Worm (Caenorhabditis elegans): ENCODE data around the gene nkat-1.

nkat-1 gene

DNA sequence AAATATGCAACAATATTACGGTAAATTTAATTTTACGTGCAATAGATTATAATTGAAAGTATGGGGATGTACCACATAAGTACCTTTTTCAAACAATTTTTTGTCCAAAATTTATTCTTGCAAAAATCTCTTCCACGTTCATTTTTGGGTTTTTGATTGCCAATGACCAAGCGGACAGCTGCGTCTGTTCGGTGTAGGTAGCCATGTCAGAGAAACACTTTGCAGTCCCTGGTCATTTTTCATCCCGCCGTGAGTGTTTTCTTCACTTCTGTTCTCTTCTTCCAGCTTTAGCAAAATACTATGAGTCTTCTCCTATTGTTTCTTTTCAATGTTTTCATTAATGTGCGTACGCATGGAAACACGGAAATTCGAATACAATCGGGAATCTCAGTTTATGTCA lies 49.9 kb downstream of the nkat-1 start, which contains the start of gene dsl-4:
dsl-4 (plus strand) TSS at position 301 of the 400 bp plus-strand sequence.
- no peak for TF ChIP-seq snpc-4 (tag; optimal IDR thresholded peaks at IDR 0.05)
- TF ChIP-seq egl-27 (tag; optimal IDR thresholded peaks at IDR 0.05) = no peak
- no peak for TF ChIP-seq nhr-23 (tag; optimal IDR thresholded peaks at IDR 0.05)
- no peak for TF ChIP-seq sea-2 (GFP tag; optimal IDR thresholded peaks at IDR 0.05)
- TF ChIP-seq R02D3.7 (tag; optimal IDR thresholded peaks at IDR 0.05) = no peak
- TF ChIP-seq mml-1 (tag; optimal IDR thresholded peaks at IDR 0.05) = no peak
- TF ChIP-seq egl-5 (tag; optimal IDR thresholded peaks at IDR 0.05) = no peak
- TF ChIP-seq fos-1 (tag; optimal IDR thresholded peaks at IDR 0.05) = no peak
- TF ChIP-seq nhr-11 (tag; optimal IDR thresholded peaks at IDR 0.05) = no peak
- no peak for TF ChIP-seq lsy-12 (tag; optimal IDR thresholded peaks at IDR 0.05)
- no peak for TF ChIP-seq pha-4 (tag; optimal IDR thresholded peaks at IDR 0.05)
- no peak for TF ChIP-seq zag-1 (tag; optimal IDR thresholded peaks at IDR 0.05)
